Fruit fly (Drosophila melanogaster) whole organism, embryonic: ENCODE data around the gene CG12659.

Experiments
- B-H2 ChIP-seq: fragments of 200-800 bp; sonication (Bioruptor generic); optimal IDR thresholded peaks from 2 replicates; lab custom pipeline; 2018; ENCODE audit warnings: missing biosample characterization, mild to moderate bottlenecking, missing genetic modification characterization
- CG10274 ChIP-seq: fragments of 200-800 bp; sonication (Bioruptor generic); optimal IDR thresholded peaks from 3 replicates; lab custom pipeline; 2017; ENCODE audit warnings: missing biosample characterization, mild to moderate bottlenecking, missing genetic modification characterization
- CG10462 ChIP-seq: fragments of 200-800 bp; sonication (Bioruptor generic); optimal IDR thresholded peaks from 2 replicates; lab custom pipeline; 2016; ENCODE audit warnings: missing biosample characterization, missing genetic modification characterization
- CG10979 ChIP-seq: fragments of 200-800 bp; sonication (Bioruptor generic); optimal IDR thresholded peaks from 2 replicates; lab custom pipeline; 2018; ENCODE audit warnings: missing biosample characterization, mild to moderate bottlenecking, missing genetic modification characterization, moderate library complexity
- CG11723 ChIP-seq: fragments of 200-800 bp; sonication (Bioruptor generic); optimal IDR thresholded peaks from 2 replicates; lab custom pipeline; 2017; ENCODE audit warnings: missing biosample characterization, mild to moderate bottlenecking, missing genetic modification characterization
- CG13894 ChIP-seq: fragments of 200-800 bp; sonication (Bioruptor generic); optimal IDR thresholded peaks from 3 replicates; lab custom pipeline; 2018; ENCODE audit warnings: missing biosample characterization, mild to moderate bottlenecking, missing genetic modification characterization, moderate library complexity
- CG16815 ChIP-seq: fragments of 200-800 bp; sonication (Bioruptor generic); optimal IDR thresholded peaks from 3 replicates; lab custom pipeline; 2017; ENCODE audit warnings: missing biosample characterization, mild to moderate bottlenecking, missing genetic modification characterization
- CG18262 ChIP-seq: fragments of 200-800 bp; optimal IDR thresholded peaks from 3 replicates; lab custom pipeline; 2019; ENCODE audit warnings: missing biosample characterization, mild to moderate bottlenecking, missing genetic modification characterization, moderate library complexity
- CG18599 ChIP-seq: fragments of 200-800 bp; sonication (Bioruptor generic); optimal IDR thresholded peaks from 3 replicates; lab custom pipeline; 2017; ENCODE audit warnings: missing biosample characterization, missing genetic modification characterization, mild to moderate bottlenecking, moderate library complexity, missing genetic modification reagents
- CG2678 ChIP-seq: fragments of 200-800 bp; sonication (Bioruptor generic); optimal IDR thresholded peaks from 3 replicates; lab custom pipeline; 2019; ENCODE audit warnings: missing biosample characterization, mild to moderate bottlenecking, missing genetic modification characterization, moderate library complexity
- CG30403 ChIP-seq: fragments of 200-800 bp; sonication (Bioruptor generic); optimal IDR thresholded peaks from 3 replicates; lab custom pipeline; 2016; ENCODE audit warnings: missing biosample characterization, missing genetic modification characterization
- CG31224 ChIP-seq: fragments of 200-800 bp; sonication (Bioruptor generic); IDR thresholded peaks from 2 replicates; pipeline ENCODE4 v1.3.6; 2022; ENCODE audit warnings: missing biosample characterization, missing genetic modification characterization
- CG32532 ChIP-seq: fragments of 200-800 bp; sonication (Bioruptor generic); IDR thresholded peaks from 2 replicates; pipeline ENCODE4 v1.3.6; 2022; ENCODE audit warnings: missing biosample characterization, missing genetic modification characterization
- CG32772 ChIP-seq: fragments of 200-800 bp; sonication (Bioruptor generic); IDR thresholded peaks from 2 replicates; pipeline ENCODE4 v1.3.6; 2022; ENCODE audit warnings: missing biosample characterization, missing genetic modification characterization
- CG33213 ChIP-seq: fragments of 200-800 bp; sonication (Bioruptor generic); optimal IDR thresholded peaks from 3 replicates; lab custom pipeline; 2016; ENCODE audit warnings: missing biosample characterization, missing genetic modification characterization
- CG34422 ChIP-seq: fragments of 200-800 bp; sonication (Bioruptor generic); IDR thresholded peaks from 3 replicates; pipeline ENCODE4 v1.3.6; 2022; ENCODE audit warnings: missing biosample characterization, missing genetic modification characterization
- CG4707 ChIP-seq: fragments of 200-800 bp; sonication (Bioruptor generic); optimal IDR thresholded peaks from 2 replicates; lab custom pipeline; 2018; ENCODE audit warnings: missing biosample characterization, mild to moderate bottlenecking, missing genetic modification characterization, moderate library complexity
- CG6854 ChIP-seq: fragments of 200-800 bp; sonication (Bioruptor generic); optimal IDR thresholded peaks from 3 replicates; lab custom pipeline; 2017; ENCODE audit warnings: missing biosample characterization, mild to moderate bottlenecking, missing genetic modification characterization
- CG7745 ChIP-seq: fragments of 200-800 bp; sonication (Bioruptor generic); optimal IDR thresholded peaks from 2 replicates; lab custom pipeline; 2018; ENCODE audit warnings: missing biosample characterization, mild to moderate bottlenecking, missing genetic modification characterization, moderate library complexity
- CG7963 ChIP-seq: fragments of 200-800 bp; sonication (Bioruptor generic); IDR thresholded peaks from 3 replicates; pipeline ENCODE4 v1.3.6; 2022; ENCODE audit warnings: missing biosample characterization, missing genetic modification characterization; ENCODE audit not compliant: partially characterized antibody
- CG9215 ChIP-seq: fragments of 200-800 bp; sonication (Bioruptor generic); IDR thresholded peaks from 2 replicates; pipeline ENCODE4 v1.3.6; 2022; ENCODE audit warnings: missing biosample characterization, missing genetic modification characterization
- CG9727 ChIP-seq: fragments of 200-800 bp; sonication (Bioruptor generic); optimal IDR thresholded peaks from 3 replicates; lab custom pipeline; 2017; ENCODE audit warnings: missing biosample characterization, mild to moderate bottlenecking, missing genetic modification characterization
- CoRest ChIP-seq: fragments of 200-800 bp; sonication (Bioruptor generic); optimal IDR thresholded peaks from 3 replicates; lab custom pipeline; 2018; ENCODE audit warnings: missing biosample characterization, mild to moderate bottlenecking, missing genetic modification characterization, moderate library complexity
- D ChIP-seq, 2 experiments: fragments of 200-800 bp in 1 of 2; fragments of >200 bp in 1 of 2; sonication (Bioruptor generic) in 1 of 2; optimal IDR thresholded peaks; 2 replicates in 1 of 2; 3 replicates in 1 of 2; lab custom pipeline; 2017; ENCODE audit warnings: mild to moderate bottlenecking in 1 of 2, missing biosample characterization in 1 of 2, missing genetic modification characterization in 1 of 2, missing genetic modification reagents in 1 of 2
- Dfd ChIP-seq, 2 experiments: fragments of >200 bp; optimal IDR thresholded peaks; 2 replicates each; lab custom pipeline; 2017; ENCODE audit warnings: missing biosample characterization in 2 of 2, missing genetic modification characterization in 2 of 2
- H2.0 ChIP-seq: fragments of 200-800 bp; sonication (Bioruptor generic); IDR thresholded peaks from 2 replicates; pipeline ENCODE4 v1.3.6; 2022; ENCODE audit warnings: missing biosample characterization, missing genetic modification characterization
- HLH3B ChIP-seq: fragments of 200-800 bp; sonication (Bioruptor generic); IDR thresholded peaks from 2 replicates; pipeline ENCODE4 v1.3.6; 2022; ENCODE audit warnings: missing biosample characterization, missing genetic modification characterization
- Hmr ChIP-seq: fragments of 200-800 bp; sonication (Bioruptor generic); optimal IDR thresholded peaks from 3 replicates; lab custom pipeline; 2017; ENCODE audit warnings: mild to moderate bottlenecking, missing biosample characterization, missing genetic modification reagents, missing genetic modification characterization
- Oli ChIP-seq: fragments of 200-800 bp; sonication (Bioruptor generic); optimal IDR thresholded peaks from 2 replicates; lab custom pipeline; 2018; ENCODE audit warnings: missing biosample characterization, mild to moderate bottlenecking, missing genetic modification characterization, moderate library complexity
- Sry-δ ChIP-seq: fragments of 200-800 bp; sonication (Bioruptor generic); optimal IDR thresholded peaks from 2 replicates; lab custom pipeline; 2016; ENCODE audit warnings: missing biosample characterization, missing genetic modification characterization
- Vsx1 ChIP-seq: fragments of 200-800 bp; sonication (Bioruptor generic); optimal IDR thresholded peaks from 2 replicates; lab custom pipeline; 2017; ENCODE audit warnings: missing biosample characterization, mild to moderate bottlenecking, missing genetic modification characterization, missing genetic modification reagents
- ci ChIP-seq: fragments of 200-800 bp; sonication (Bioruptor generic); IDR thresholded peaks from 3 replicates; pipeline ENCODE4 v1.3.6; 2022; ENCODE audit warnings: missing biosample characterization, missing genetic modification characterization
- crp ChIP-seq, 2 experiments: fragments of 200-800 bp; sonication (Bioruptor generic); optimal IDR thresholded peaks; 2 replicates in 1 of 2; 3 replicates in 1 of 2; lab custom pipeline; 2017; ENCODE audit warnings: missing biosample characterization in 2 of 2, missing genetic modification characterization in 2 of 2, mild to moderate bottlenecking in 1 of 2, moderate library complexity in 1 of 2
- disco-r ChIP-seq: fragments of 200-800 bp; sonication (Bioruptor generic); optimal IDR thresholded peaks from 2 replicates; lab custom pipeline; 2016; ENCODE audit warnings: missing biosample characterization, missing genetic modification characterization
- dmrt99B ChIP-seq: fragments of 200-800 bp; sonication (Bioruptor generic); optimal IDR thresholded peaks from 2 replicates; lab custom pipeline; 2018; ENCODE audit warnings: missing biosample characterization, mild to moderate bottlenecking, missing genetic modification characterization, moderate library complexity
- en ChIP-seq: fragments of 200-800 bp; sonication (Bioruptor generic); optimal IDR thresholded peaks from 2 replicates; lab custom pipeline; 2016; ENCODE audit warnings: missing biosample characterization, missing genetic modification characterization
- fd102C ChIP-seq: fragments of 200-800 bp; sonication (Bioruptor generic); optimal IDR thresholded peaks from 2 replicates; lab custom pipeline; 2018; ENCODE audit warnings: missing biosample characterization, mild to moderate bottlenecking, missing genetic modification characterization, moderate library complexity
- gce ChIP-seq: fragments of 200-800 bp; sonication (Bioruptor generic); IDR thresholded peaks from 3 replicates; pipeline ENCODE4 v1.3.6; 2022; ENCODE audit warnings: missing biosample characterization, missing genetic modification characterization
- gcm2 ChIP-seq: fragments of 200-800 bp; sonication (Bioruptor generic); optimal IDR thresholded peaks from 2 replicates; lab custom pipeline; 2016; ENCODE audit warnings: missing biosample characterization, missing genetic modification characterization
- lilli ChIP-seq: fragments of 200-800 bp; sonication (Bioruptor generic); optimal IDR thresholded peaks from 3 replicates; lab custom pipeline; 2016; ENCODE audit warnings: missing biosample characterization, missing genetic modification characterization
- p53 ChIP-seq: fragments of 200-800 bp; sonication (Bioruptor generic); optimal IDR thresholded peaks from 2 replicates; lab custom pipeline; 2016; ENCODE audit warnings: missing biosample characterization, missing genetic modification characterization
- row ChIP-seq: fragments of 200-800 bp; sonication (Bioruptor generic); IDR thresholded peaks from 3 replicates; pipeline ENCODE4 v1.3.6; 2022; ENCODE audit warnings: missing biosample characterization, missing genetic modification characterization
- sens-2 ChIP-seq: fragments of 200-800 bp; sonication (Bioruptor generic); IDR thresholded peaks from 2 replicates; pipeline ENCODE4 v1.3.6; 2022; ENCODE audit warnings: missing biosample characterization, missing genetic modification characterization
- seq ChIP-seq: fragments of 200-800 bp; sonication (Bioruptor generic); IDR thresholded peaks from 2 replicates; pipeline ENCODE4 v1.3.6; 2022; ENCODE audit warnings: missing biosample characterization, missing genetic modification characterization
- sima ChIP-seq: fragments of 200-800 bp; sonication (Bioruptor generic); optimal IDR thresholded peaks from 2 replicates; lab custom pipeline; 2016; ENCODE audit warnings: missing biosample characterization, missing genetic modification characterization
- tin ChIP-seq: fragments of 200-800 bp; sonication (Bioruptor generic); optimal IDR thresholded peaks from 3 replicates; lab custom pipeline; 2016; ENCODE audit warnings: missing biosample characterization, missing genetic modification characterization
- toy ChIP-seq: fragments of 200-800 bp; sonication (Bioruptor generic); IDR thresholded peaks from 2 replicates; pipeline ENCODE4 v1.3.6; 2022; ENCODE audit warnings: missing biosample characterization, missing genetic modification characterization
- ttk ChIP-seq: fragments of 200-800 bp; sonication (Bioruptor generic); IDR thresholded peaks from 2 replicates; pipeline ENCODE4 v2.1.2; 2022; ENCODE audit warnings: missing biosample characterization, missing genetic modification characterization
- tup ChIP-seq: fragments of 200-800 bp; sonication (Bioruptor generic); optimal IDR thresholded peaks from 2 replicates; lab custom pipeline; 2016; ENCODE audit warnings: missing biosample characterization, mild to moderate bottlenecking, missing genetic modification characterization, moderate library complexity
- vvl ChIP-seq: fragments of 200-800 bp; sonication (Bioruptor generic); IDR thresholded peaks from 2 replicates; pipeline ENCODE4 v1.3.6; 2022; ENCODE audit warnings: missing biosample characterization, missing genetic modification characterization

Gene CG12659

dm6 chrX:8541985-8542384, 49.5 kb downstream of the CG12659 start (continued):
- TF ChIP-seq CG7745 (tag; lab: Kevin White, UChicago) (no peak), gcm2 (no peak), en (GFP tag; lab: Kevin White, UChicago) (no peak), disco-r (GFP tag; lab: Kevin White, UChicago) (no peak), CG33213 (GFP tag; lab: Kevin White, UChicago) (no peak), lilli (GFP tag; lab: Kevin White, UChicago) (peak; percentile 50), CG13894 (peak; percentile 67), CG31224 (GFP tag; lab: Robert Waterston, UW) (no peak), CG9215 (GFP tag; lab: Robert Waterston, UW) (0 out of 2 replicates have a peak, but pooled peaks have one; percentile 30), CG4707 (GFP tag; lab: Kevin White, UChicago) (no peak), CG10274 (no peak), tup (GFP tag; lab: Kevin White, UChicago) (no peak), sens-2 (no peak), vvl (GFP tag; lab: Robert Waterston, UW) (peak; percentile 64), D (optimal IDR thresholded peaks at IDR 0.05; lab: Kevin White, UChicago) (no peak), D (GFP tag; optimal IDR thresholded peaks at IDR 0.05; lab: Kevin White, UChicago) (no peak), CG18599 (GFP tag; lab: Kevin White, UChicago) (peak; percentile 90), B-H2 (GFP tag; lab: Kevin White, UChicago) (no peak), CG30403 (GFP tag; lab: Kevin White, UChicago) (peak; percentile 36), toy (no peak), CG7963 (GFP tag; lab: Robert Waterston, UW) (no peak), CG10979 (tag; lab: Kevin White, UChicago) (peak; percentile 27), CG32772 (GFP tag; lab: Robert Waterston, UW) (0 out of 2 replicates have a peak, but pooled peaks have one; percentile 12), CG18262 (tag; lab: Kevin White, UChicago) (peak; percentile 41), HLH3B (peak; percentile 37; the same call in 1 of the 2 replicates), CG16815 (GFP tag; lab: Kevin White, UChicago) (peak; percentile 1), row (GFP tag; lab: Robert Waterston, UW) (peak; percentile 67; the same call in 2 of the 3 replicates), CG34422 (GFP tag; lab: Robert Waterston, UW) (0 out of 3 replicates have a peak, but pooled peaks have one; percentile 53), ci (GFP tag; lab: Robert Waterston, UW) (peak; percentile 49; the same call in 1 of the 3 replicates), fd102C (GFP tag; lab: Kevin White, UChicago) (no peak), Hmr (GFP tag; lab: Kevin White, UChicago) (peak; percentile 82), Oli (tag; lab: Kevin White, UChicago) (peak; percentile 59), CG9727 (GFP tag; lab: Kevin White, UChicago) (peak; percentile 30), CG2678 (peak; percentile 84), tin (GFP tag; lab: Kevin White, UChicago) (peak; percentile 25), CoRest (peak; percentile 61), seq (GFP tag; lab: Robert Waterston, UW) (peak; percentile 35; the same call in 1 of the 2 replicates), H2.0 (GFP tag; lab: Robert Waterston, UW) (no peak), sima (GFP tag; lab: Kevin White, UChicago) (no peak), Vsx1 (GFP tag; lab: Kevin White, UChicago) (no peak), CG10462 (no peak), p53 (no peak), CG11723 (no peak), CG6854 (GFP tag; lab: Kevin White, UChicago) (peak; percentile 62), crp (GFP tag; optimal IDR thresholded peaks at IDR 0.05; lab: Kevin White, UChicago) (no peak), CG32532 (GFP tag; lab: Robert Waterston, UW) (peak; percentile 62), Sry-δ (GFP tag; lab: Kevin White, UChicago) (no peak), Dfd (GFP tag; optimal IDR thresholded peaks at IDR 0.05; lab: Kevin White, UChicago) (no peak), dmrt99B (tag; lab: Kevin White, UChicago) (peak; percentile 78), ttk (peak; percentile 46; the same call in 1 of the 2 replicates), gce (0 out of 3 replicates have a peak, but pooled peaks have one; percentile 39)
